Fruit fly (Drosophila melanogaster) whole organism, embryonic: ENCODE results near the gene CG12301.

Experiments used
- Aef1 ChIP-seq: fragments of 200-800 bp; sonication (Bioruptor generic); IDR thresholded peaks from 3 replicates; pipeline ENCODE4 v1.3.6; 2022; ENCODE audit warnings: missing biosample characterization, missing genetic modification characterization
- Atf6 ChIP-seq: fragments of 200-800 bp; sonication (Bioruptor generic); IDR thresholded peaks from 2 replicates; pipeline ENCODE4 v1.3.6; 2022; ENCODE audit warnings: missing biosample characterization, missing genetic modification characterization
- CG11695 ChIP-seq: fragments of 200-800 bp; sonication (Bioruptor generic); IDR thresholded peaks from 3 replicates; pipeline ENCODE4 v1.3.6; 2022; ENCODE audit warnings: missing biosample characterization, missing genetic modification characterization
- CG11696 ChIP-seq: fragments of 200-800 bp; sonication (Bioruptor generic); IDR thresholded peaks from 2 replicates; pipeline ENCODE4 v1.3.6; 2022; ENCODE audit warnings: missing biosample characterization, missing genetic modification characterization
- CG12155 ChIP-seq: fragments of 200-800 bp; sonication (Bioruptor generic); optimal IDR thresholded peaks from 3 replicates; lab custom pipeline; 2016; ENCODE audit warnings: missing biosample characterization, missing genetic modification characterization
- CG12744 ChIP-seq: fragments of 200-800 bp; sonication (Bioruptor generic); optimal IDR thresholded peaks from 2 replicates; lab custom pipeline; 2016; ENCODE audit warnings: missing biosample characterization, missing genetic modification characterization
- CG15696 ChIP-seq: fragments of 200-800 bp; sonication (Bioruptor generic); optimal IDR thresholded peaks from 2 replicates; lab custom pipeline; 2019; ENCODE audit warnings: missing biosample characterization, mild to moderate bottlenecking, missing genetic modification characterization, moderate library complexity
- CG16813 ChIP-seq: fragments of 200-800 bp; sonication (Bioruptor generic); IDR thresholded peaks from 3 replicates; pipeline ENCODE4 v1.3.6; 2022; ENCODE audit warnings: missing biosample characterization, missing genetic modification characterization; ENCODE audit not compliant: partially characterized antibody
- CG17829 ChIP-seq: fragments of 200-800 bp; optimal IDR thresholded peaks from 2 replicates; lab custom pipeline; 2019; ENCODE audit warnings: missing biosample characterization, mild to moderate bottlenecking, missing genetic modification characterization, moderate library complexity
- CG18011 ChIP-seq: fragments of 200-800 bp; sonication (Bioruptor generic); optimal IDR thresholded peaks from 2 replicates; lab custom pipeline; 2017; ENCODE audit warnings: missing biosample characterization, missing genetic modification characterization, mild to moderate bottlenecking, moderate library complexity, missing genotype
- CG18262 ChIP-seq: fragments of 200-800 bp; optimal IDR thresholded peaks from 3 replicates; lab custom pipeline; 2019; ENCODE audit warnings: missing biosample characterization, mild to moderate bottlenecking, missing genetic modification characterization, moderate library complexity
- CG2116 ChIP-seq: fragments of 200-800 bp; sonication (Bioruptor generic); optimal IDR thresholded peaks from 3 replicates; lab custom pipeline; 2018; ENCODE audit warnings: missing biosample characterization, mild to moderate bottlenecking, missing genetic modification characterization
- CG2875 ChIP-seq: fragments of 200-800 bp; sonication (Bioruptor generic); optimal IDR thresholded peaks from 2 replicates; lab custom pipeline; 2017; ENCODE audit warnings: missing biosample characterization, mild to moderate bottlenecking, missing genetic modification characterization, missing genetic modification reagents
- CG30020 ChIP-seq: fragments of 200-800 bp; optimal IDR thresholded peaks from 2 replicates; lab custom pipeline; 2019; ENCODE audit warnings: missing biosample characterization, mild to moderate bottlenecking, missing genetic modification characterization, moderate library complexity
- CG32532 ChIP-seq: fragments of 200-800 bp; sonication (Bioruptor generic); IDR thresholded peaks from 2 replicates; pipeline ENCODE4 v1.3.6; 2022; ENCODE audit warnings: missing biosample characterization, missing genetic modification characterization
- CG34422 ChIP-seq: fragments of 200-800 bp; sonication (Bioruptor generic); IDR thresholded peaks from 3 replicates; pipeline ENCODE4 v1.3.6; 2022; ENCODE audit warnings: missing biosample characterization, missing genetic modification characterization
- CG3726 ChIP-seq: fragments of 200-800 bp; sonication (Bioruptor generic); IDR thresholded peaks from 3 replicates; pipeline ENCODE4, ENCODE4 v1.3.6; 2022; ENCODE audit warnings: missing biosample characterization, missing genetic modification characterization
- CG5245 ChIP-seq: fragments of 200-800 bp; sonication (Bioruptor generic); optimal IDR thresholded peaks from 3 replicates; lab custom pipeline; 2016; ENCODE audit warnings: missing biosample characterization, missing genetic modification characterization
- CG8089 ChIP-seq: fragments of 200-800 bp; sonication (Bioruptor generic); optimal IDR thresholded peaks from 3 replicates; lab custom pipeline; 2016; ENCODE audit warnings: missing biosample characterization, missing genetic modification characterization
- CG8290 ChIP-seq, 3 experiments: fragments of 200-800 bp; sonication (Bioruptor generic); optimal IDR thresholded peaks; 2 replicates each; lab custom pipeline; 2016 to 2019; ENCODE audit warnings: missing biosample characterization in 3 of 3, missing genetic modification characterization in 3 of 3, mild to moderate bottlenecking in 2 of 3, moderate library complexity in 1 of 3
- CG8478 ChIP-seq: fragments of >200 bp; optimal IDR thresholded peaks from 2 replicates; lab custom pipeline; 2018
- CkIIα-i1 ChIP-seq: fragments of 200-800 bp; sonication (Bioruptor generic); IDR thresholded peaks from 2 replicates; pipeline ENCODE4 v1.3.6; 2022; ENCODE audit warnings: missing biosample characterization, missing genetic modification characterization
- D19B ChIP-seq: fragments of 200-800 bp; sonication (Bioruptor generic); optimal IDR thresholded peaks from 2 replicates; lab custom pipeline; 2017; ENCODE audit warnings: missing biosample characterization, mild to moderate bottlenecking, missing genetic modification characterization
- ERR ChIP-seq: fragments of 200-800 bp; sonication (Bioruptor generic); optimal IDR thresholded peaks from 2 replicates; lab custom pipeline; 2016; ENCODE audit warnings: missing biosample characterization, missing genetic modification characterization
- Hr78 ChIP-seq, 2 experiments: fragments of 200-800 bp in 1 of 2; fragments of >200 bp in 1 of 2; sonication (Bioruptor generic) in 1 of 2; optimal IDR thresholded peaks; 2 replicates each; lab custom pipeline; 2017 to 2019; ENCODE audit warnings: missing biosample characterization in 2 of 2, missing genetic modification characterization in 2 of 2, mild to moderate bottlenecking in 1 of 2, moderate library complexity in 1 of 2
- Med ChIP-seq: fragments of 200-800 bp; sonication (Bioruptor generic); peaks from one replicate; lab custom pipeline; 2016; ENCODE audit warnings: missing biosample characterization, missing genetic modification characterization, mild to moderate bottlenecking, inconsistent platforms, moderate library complexity
- Nf-YA ChIP-seq: fragments of 200-800 bp; sonication (Bioruptor generic); IDR thresholded peaks from 2 replicates; pipeline ENCODE4 v1.3.6; 2022; ENCODE audit warnings: missing biosample characterization, missing genetic modification characterization
- Nf-YB ChIP-seq: fragments of 200-800 bp; sonication (Bioruptor generic); optimal IDR thresholded peaks from 3 replicates; lab custom pipeline; 2019; ENCODE audit warnings: missing biosample characterization, mild to moderate bottlenecking, missing genetic modification characterization, moderate library complexity
- Oli ChIP-seq: fragments of 200-800 bp; sonication (Bioruptor generic); optimal IDR thresholded peaks from 2 replicates; lab custom pipeline; 2018; ENCODE audit warnings: missing biosample characterization, mild to moderate bottlenecking, missing genetic modification characterization, moderate library complexity
- Sox102F ChIP-seq: fragments of 200-800 bp; sonication (Bioruptor generic); optimal IDR thresholded peaks from 2 replicates; lab custom pipeline; 2018; ENCODE audit warnings: missing biosample characterization, mild to moderate bottlenecking, missing genetic modification characterization, moderate library complexity
- Sry-δ ChIP-seq: fragments of 200-800 bp; sonication (Bioruptor generic); optimal IDR thresholded peaks from 2 replicates; lab custom pipeline; 2016; ENCODE audit warnings: missing biosample characterization, missing genetic modification characterization
- Trl ChIP-seq, 3 experiments: fragments of >200 bp in 2 of 3; fragments of 200-800 bp in 1 of 3; sonication (Bioruptor generic) in 1 of 3; optimal IDR thresholded peaks; 2 replicates in 1 of 3; 3 replicates in 2 of 3; lab custom pipeline; 2016 to 2017; ENCODE audit warnings: missing biosample characterization in 1 of 3, missing genetic modification characterization in 1 of 3
- Xrp1 ChIP-seq: fragments of 200-800 bp; sonication (Bioruptor generic); IDR thresholded peaks from 2 replicates; pipeline ENCODE4 v1.3.6; 2022; ENCODE audit warnings: missing biosample characterization, missing genetic modification characterization
- al ChIP-seq: fragments of 200-800 bp; sonication (Bioruptor generic); IDR thresholded peaks from 2 replicates; pipeline ENCODE4 v1.3.6; 2022; ENCODE audit warnings: missing biosample characterization, missing genetic modification characterization
- btn ChIP-seq: fragments of 200-800 bp; sonication (Bioruptor generic); optimal IDR thresholded peaks from 2 replicates; lab custom pipeline; 2016; ENCODE audit warnings: missing biosample characterization, missing genetic modification characterization
- cad ChIP-seq: fragments of >200 bp; optimal IDR thresholded peaks from 2 replicates; lab custom pipeline; 2017; ENCODE audit warnings: missing biosample characterization, missing genetic modification characterization
- cas ChIP-seq: fragments of 200-800 bp; sonication (Bioruptor generic); IDR thresholded peaks from 2 replicates; pipeline ENCODE4 v1.3.6; 2022; ENCODE audit warnings: missing biosample characterization, missing genetic modification characterization
- crol ChIP-seq: fragments of 200-800 bp; sonication (Bioruptor generic); IDR thresholded peaks from 2 replicates; pipeline ENCODE4 v1.3.6; 2022; ENCODE audit warnings: missing biosample characterization, missing genetic modification characterization
- da ChIP-seq: fragments of 200-800 bp; sonication (Bioruptor generic); optimal IDR thresholded peaks from 2 replicates; lab custom pipeline; 2016; ENCODE audit warnings: missing biosample characterization, missing genetic modification characterization
- gem ChIP-seq: fragments of 200-800 bp; sonication (Bioruptor generic); optimal IDR thresholded peaks from 2 replicates; lab custom pipeline; 2019; ENCODE audit warnings: missing biosample characterization, mild to moderate bottlenecking, missing genetic modification characterization, moderate library complexity
- maf-S ChIP-seq: fragments of 200-800 bp; sonication (Bioruptor generic); optimal IDR thresholded peaks from 2 replicates; lab custom pipeline; 2016; ENCODE audit warnings: missing biosample characterization, missing genetic modification characterization
- nerfin-2 ChIP-seq: fragments of 200-800 bp; sonication (Bioruptor generic); IDR thresholded peaks from 2 replicates; pipeline ENCODE4 v1.3.6; 2022; ENCODE audit warnings: missing biosample characterization, missing genetic modification characterization; ENCODE audit not compliant: partially characterized antibody
- oc ChIP-seq: fragments of 200-800 bp; sonication (Bioruptor generic); optimal IDR thresholded peaks from 2 replicates; lab custom pipeline; 2018; ENCODE audit warnings: missing biosample characterization, mild to moderate bottlenecking, missing genetic modification characterization, moderate library complexity
- pita ChIP-seq: fragments of 200-800 bp; sonication (Bioruptor generic); optimal IDR thresholded peaks from 2 replicates; lab custom pipeline; 2017; ENCODE audit warnings: missing biosample characterization, mild to moderate bottlenecking, missing genetic modification characterization
- psq ChIP-seq: fragments of 200-800 bp; sonication (Bioruptor generic); optimal IDR thresholded peaks from 2 replicates; lab custom pipeline; 2017; ENCODE audit warnings: missing biosample characterization, missing genetic modification characterization
- rib ChIP-seq: fragments of 200-800 bp; sonication (Bioruptor generic); IDR thresholded peaks from 2 replicates; pipeline ENCODE4 v1.3.6; 2022; ENCODE audit warnings: missing biosample characterization, missing genetic modification characterization
- stwl ChIP-seq: fragments of 200-800 bp; sonication (Bioruptor generic); optimal IDR thresholded peaks from 3 replicates; lab custom pipeline; 2018; ENCODE audit warnings: missing biosample characterization, mild to moderate bottlenecking, missing genetic modification characterization, moderate library complexity
- tll ChIP-seq, 2 experiments: fragments of 200-800 bp in 1 of 2; fragments of >200 bp in 1 of 2; sonication (Bioruptor generic) in 1 of 2; optimal IDR thresholded peaks; 2 replicates each; lab custom pipeline; 2017 to 2019; ENCODE audit warnings: missing biosample characterization in 2 of 2, missing genetic modification characterization in 2 of 2, mild to moderate bottlenecking in 1 of 2, moderate library complexity in 1 of 2
- ttk ChIP-seq: fragments of 200-800 bp; sonication (Bioruptor generic); IDR thresholded peaks from 2 replicates; pipeline ENCODE4 v2.1.2; 2022; ENCODE audit warnings: missing biosample characterization, missing genetic modification characterization
- vvl ChIP-seq: fragments of 200-800 bp; sonication (Bioruptor generic); IDR thresholded peaks from 2 replicates; pipeline ENCODE4 v1.3.6; 2022; ENCODE audit warnings: missing biosample characterization, missing genetic modification characterization

The CG12301 gene

DNA sequence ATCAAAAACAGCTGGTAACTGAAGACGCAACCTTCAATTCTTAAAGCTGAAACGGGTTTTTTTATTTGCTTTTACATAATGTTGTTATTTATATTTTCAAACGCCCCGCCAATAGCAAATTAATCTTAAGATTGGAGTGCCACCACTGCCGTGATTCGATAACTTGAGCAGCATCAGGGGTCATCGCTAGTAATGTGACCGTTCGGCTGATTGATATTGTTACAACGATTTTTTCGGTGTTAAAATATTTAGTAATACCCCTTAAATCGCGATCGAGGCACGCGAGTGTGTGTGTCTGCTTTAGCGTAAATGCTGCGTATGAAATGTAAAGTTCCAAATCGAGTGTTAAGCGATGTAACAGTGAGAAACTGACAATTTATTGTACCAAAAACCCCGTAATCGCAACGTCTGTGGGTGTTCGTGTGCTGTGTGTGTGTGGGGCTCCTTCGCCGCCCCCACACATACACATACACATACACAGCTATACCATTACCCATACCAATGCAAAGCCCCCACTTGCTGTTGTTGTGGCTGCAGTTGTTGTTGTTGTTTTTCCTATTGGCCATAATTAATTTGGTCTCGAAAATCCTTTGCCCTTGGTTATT lies 14.7 kb upstream of the CG12301 start, which contains the start of gene dop (continued):
- TF ChIP-seq maf-S (GFP tag; lab: Kevin White, UChicago), result no peak
- peak; percentile 3 for TF ChIP-seq CG8290 (GFP tag; optimal IDR thresholded peaks at IDR 0.05; lab: Kevin White, UChicago)
- TF ChIP-seq CG8290 (tag; optimal IDR thresholded peaks at IDR 0.05; lab: Kevin White, UChicago), result peak in 1 of 2 experiments; percentile 40
- peak; percentile 11; the same call in 1 of the 2 replicates for TF ChIP-seq Atf6 (GFP tag; lab: Robert Waterston, UW)
- no peak for TF ChIP-seq oc (tag; lab: Kevin White, UChicago)
- TF ChIP-seq CkIIα-i1 (GFP tag; lab: Robert Waterston, UW), result no peak
- peak; percentile 49; the same call in 1 of the 2 replicates for TF ChIP-seq CG32532 (GFP tag; lab: Robert Waterston, UW)
- TF ChIP-seq crol (GFP tag; lab: Robert Waterston, UW), result no peak
- no peak for TF ChIP-seq Trl (optimal IDR thresholded peaks at IDR 0.05; lab: Kevin White, UChicago)
- peak; percentile 15 for TF ChIP-seq Trl (GFP tag; optimal IDR thresholded peaks at IDR 0.05; lab: Kevin White, UChicago)
- peak; percentile 81 for TF ChIP-seq CG2116
- TF ChIP-seq CG2875 (GFP tag; lab: Kevin White, UChicago), result no peak
- TF ChIP-seq psq, result no peak
- peak; percentile 39 for TF ChIP-seq ERR (GFP tag; lab: Kevin White, UChicago)
- no peak for TF ChIP-seq cas (GFP tag; lab: Robert Waterston, UW)
- no peak for TF ChIP-seq Xrp1 (GFP tag; lab: Robert Waterston, UW)
- no peak for TF ChIP-seq tll (GFP tag; optimal IDR thresholded peaks at IDR 0.05; lab: Kevin White, UChicago)
- no peak for TF ChIP-seq da (GFP tag; lab: Kevin White, UChicago)
- TF ChIP-seq stwl (tag; lab: Kevin White, UChicago), result peak; percentile 53
- no peak for TF ChIP-seq CG8089
- TF ChIP-seq CG18262 (tag; lab: Kevin White, UChicago), result no peak
- TF ChIP-seq Sox102F, result no peak
- no peak for TF ChIP-seq CG15696
- no peak for TF ChIP-seq Nf-YB (GFP tag; lab: Kevin White, UChicago)
- TF ChIP-seq CG12744 (GFP tag; lab: Kevin White, UChicago), result no peak
- no peak for TF ChIP-seq CG3726 (GFP tag; lab: Robert Waterston, UW)
- TF ChIP-seq btn, result no peak
- no peak for TF ChIP-seq ttk
- TF ChIP-seq Sry-δ (GFP tag; lab: Kevin White, UChicago), result peak; percentile 95
- peak; percentile 33 for TF ChIP-seq gem (tag; lab: Kevin White, UChicago)
- TF ChIP-seq CG34422 (GFP tag; lab: Robert Waterston, UW), result no peak
- no peak for TF ChIP-seq CG17829
- no peak for TF ChIP-seq al
- no peak for TF ChIP-seq Nf-YA (GFP tag; lab: Robert Waterston, UW)
- TF ChIP-seq D19B (GFP tag; lab: Kevin White, UChicago), result peak; percentile 78
- peak; percentile 38; the same call in 1 of the 3 replicates for TF ChIP-seq Aef1
- no peak for TF ChIP-seq CG11695 (GFP tag; lab: Robert Waterston, UW)
- TF ChIP-seq rib, result no peak
- peak; percentile 66 for TF ChIP-seq CG16813 (GFP tag; lab: Robert Waterston, UW)
- no peak for TF ChIP-seq CG12155 (GFP tag; lab: Kevin White, UChicago)
- no peak for TF ChIP-seq Hr78 (GFP tag; optimal IDR thresholded peaks at IDR 0.05; lab: Kevin White, UChicago)
- peak; percentile 49 for TF ChIP-seq vvl (GFP tag; lab: Robert Waterston, UW)
- no peak for TF ChIP-seq cad (GFP tag; lab: Kevin White, UChicago)
- no peak for TF ChIP-seq Oli (tag; lab: Kevin White, UChicago)
- TF ChIP-seq Med (GFP tag; lab: Kevin White, UChicago), result peak; percentile 89
- no peak for TF ChIP-seq CG5245 (GFP tag; lab: Kevin White, UChicago)
- peak; percentile 90 for TF ChIP-seq CG8478 (lab: Kevin White, UChicago)
- no peak for TF ChIP-seq CG18011 (GFP tag; lab: Kevin White, UChicago)
- TF ChIP-seq nerfin-2 (GFP tag; lab: Robert Waterston, UW), result no peak
- peak; percentile 40 for TF ChIP-seq CG30020 (tag; lab: Kevin White, UChicago)
- no peak for TF ChIP-seq CG11696 (GFP tag; lab: Robert Waterston, UW)
- no peak for TF ChIP-seq pita
